Worm (Caenorhabditis elegans) whole organism, L3 larva: ENCODE results near the gene atp-5.

ENCODE experiments used
- jun-1 ChIP-seq: fragments of 150-350 bp; optimal IDR thresholded peaks from 2 replicates; lab custom pipeline; 2014; ENCODE audit warnings: missing biosample characterization, missing genetic modification reagents, missing genetic modification characterization
- lin-15B ChIP-seq: fragments of 150-350 bp; optimal IDR thresholded peaks from 2 replicates; lab custom pipeline; 2014; ENCODE audit warnings: missing biosample characterization, missing genetic modification characterization
- nhr-23 ChIP-seq: fragments of 150-350 bp; optimal IDR thresholded peaks from 2 replicates; lab custom pipeline; 2014; ENCODE audit warnings: missing biosample characterization, missing genetic modification reagents, missing genetic modification characterization

DNA sequence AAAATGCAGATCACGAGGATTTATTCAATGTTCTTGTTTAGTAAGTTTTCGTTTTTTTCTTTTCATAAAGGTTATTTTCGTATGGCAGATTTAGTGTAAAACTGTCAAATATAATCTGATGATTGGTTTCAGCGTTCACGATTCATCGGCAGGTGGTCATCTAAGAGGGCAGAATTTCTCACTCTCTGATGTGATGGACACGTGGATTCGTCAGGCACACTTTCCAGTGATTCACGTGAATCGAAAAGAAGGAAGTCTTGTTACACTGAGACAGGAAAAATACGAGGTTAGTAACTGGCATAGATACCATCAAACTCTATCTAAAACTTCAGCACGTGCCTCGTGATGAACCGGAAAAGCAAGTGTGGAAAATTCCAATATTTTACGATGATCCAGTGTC is 29.0 kb downstream of the atp-5 start:
- TF ChIP-seq lin-15B (tag; lab: Kevin White, UChicago) (no peak), jun-1 (tag; lab: Kevin White, UChicago) (peak; percentile 25), nhr-23 (tag; lab: Kevin White, UChicago) (peak; percentile 2)
